Fruit fly (Drosophila melanogaster): ENCODE data around the gene yl.
A peak's percentile ranks its signal among the peaks of the same experiment; 100 is the strongest.

The yl gene

dm6 chrX:14209209-14209781 is 16.3 kb downstream of the yl start:
- TF ChIP-seq CG15710 (tag; optimal IDR thresholded peaks at IDR 0.05) (no peak), CG14655 (GFP tag; optimal IDR thresholded peaks at IDR 0.05) (peak; percentile 2)

- TF ChIP-seq Pif1B (GFP tag; optimal IDR thresholded peaks at IDR 0.05) (peak; percentile 49), Snoo (tag; optimal IDR thresholded peaks at IDR 0.05) (no peak), CG4496 (GFP tag; IDR thresholded peaks at IDR 0.05) (peak; percentile 30; the same call in 2 of the 3 replicates), EcR (GFP tag; optimal IDR thresholded peaks at IDR 0.05) (peak; percentile 32), CG17806 (tag; optimal IDR thresholded peaks at IDR 0.05) (no peak), CG15710 (tag; optimal IDR thresholded peaks at IDR 0.05) (peak; percentile 9), rn (GFP tag; IDR thresholded peaks at IDR 0.05) (no peak), CG14655 (GFP tag; optimal IDR thresholded peaks at IDR 0.05) (peak; percentile 65), CG34367 (tag; optimal IDR thresholded peaks at IDR 0.05) (peak; percentile 36), CG9948 (tag; optimal IDR thresholded peaks at IDR 0.05) (peak; percentile 48), CG10348 (GFP tag; IDR thresholded peaks at IDR 0.05) (no peak), Pif1A (GFP tag; optimal IDR thresholded peaks at IDR 0.05) (peak; percentile 45), D1 (tag; optimal IDR thresholded peaks at IDR 0.05) (no peak), CG8301 (tag; optimal IDR thresholded peaks at IDR 0.05) (peak; percentile 48), CG13204 (GFP tag; optimal IDR thresholded peaks at IDR 0.05) (no peak), Ets98B (GFP tag; IDR thresholded peaks at IDR 0.05) (no peak; the same call in 1 of the 2 replicates), gl (tag; optimal IDR thresholded peaks at IDR 0.05) (no peak), fd96Ca (GFP tag; IDR thresholded peaks at IDR 0.05) (no peak), CG32121 (GFP tag; IDR thresholded peaks at IDR 0.05) (no peak), CG8159 (tag; optimal IDR thresholded peaks at IDR 0.05) (peak; percentile 43), CG12605 (GFP tag; IDR thresholded peaks at IDR 0.05) (0 out of 2 replicates have a peak, but pooled peaks have one; percentile 32)
Measured at dm6 chrX:14211250-14211944, 18.4 kb downstream of the yl start.

- TF ChIP-seq CG13204 (GFP tag; optimal IDR thresholded peaks at IDR 0.05) (peak; percentile 21), CG12605 (GFP tag; IDR thresholded peaks at IDR 0.05) (0 out of 2 replicates have a peak, but pooled peaks have one; percentile 17), EcR (GFP tag; optimal IDR thresholded peaks at IDR 0.05) (peak; percentile 54), Ets98B (GFP tag; IDR thresholded peaks at IDR 0.05) (peak; percentile 9; the same call in 1 of the 2 replicates), Pif1B (GFP tag; optimal IDR thresholded peaks at IDR 0.05) (no peak), CG8159 (tag; optimal IDR thresholded peaks at IDR 0.05) (no peak)
Measured at dm6 chrX:14212147-14212792, 19.3 kb downstream of the yl start.

dm6 chrX:14213509-14214154 is 20.6 kb downstream of the yl start:
- TF ChIP-seq Pif1A (GFP tag; optimal IDR thresholded peaks at IDR 0.05) (peak; percentile 41), CG9948 (tag; optimal IDR thresholded peaks at IDR 0.05) (peak; percentile 10), CG14655 (GFP tag; optimal IDR thresholded peaks at IDR 0.05) (peak; percentile 60), Ets98B (GFP tag; IDR thresholded peaks at IDR 0.05) (peak; percentile 46), EcR (GFP tag; optimal IDR thresholded peaks at IDR 0.05) (no peak), CG4496 (GFP tag; IDR thresholded peaks at IDR 0.05) (peak; percentile 43; the same call in 1 of the 3 replicates), CG13204 (GFP tag; optimal IDR thresholded peaks at IDR 0.05) (no peak), CG17806 (tag; optimal IDR thresholded peaks at IDR 0.05) (peak; percentile 15), CG8159 (tag; optimal IDR thresholded peaks at IDR 0.05) (no peak), fd96Ca (GFP tag; IDR thresholded peaks at IDR 0.05) (peak; percentile 54; the same call in 1 of the 3 replicates), CG10348 (GFP tag; IDR thresholded peaks at IDR 0.05) (no peak), CG34367 (tag; optimal IDR thresholded peaks at IDR 0.05) (no peak), CG8301 (tag; optimal IDR thresholded peaks at IDR 0.05) (peak; percentile 44), D1 (tag; optimal IDR thresholded peaks at IDR 0.05) (no peak), CG12605 (GFP tag; IDR thresholded peaks at IDR 0.05) (0 out of 2 replicates have a peak, but pooled peaks have one; percentile 30), gl (tag; optimal IDR thresholded peaks at IDR 0.05) (no peak), Snoo (tag; optimal IDR thresholded peaks at IDR 0.05) (no peak), CG32121 (GFP tag; IDR thresholded peaks at IDR 0.05) (no peak), rn (GFP tag; IDR thresholded peaks at IDR 0.05) (no peak), Pif1B (GFP tag; optimal IDR thresholded peaks at IDR 0.05) (no peak), CG15710 (tag; optimal IDR thresholded peaks at IDR 0.05) (peak; percentile 17)

dm6 chrX:14214505-14215449 is 21.8 kb downstream of the yl start:
- TF ChIP-seq gl (tag; optimal IDR thresholded peaks at IDR 0.05) = peak; percentile 13
- peak; percentile 76 for TF ChIP-seq CG17806 (tag; optimal IDR thresholded peaks at IDR 0.05)
- peak; percentile 24 for TF ChIP-seq CG13204 (GFP tag; optimal IDR thresholded peaks at IDR 0.05)
- TF ChIP-seq CG9948 (tag; optimal IDR thresholded peaks at IDR 0.05) = peak; percentile 86
- TF ChIP-seq Snoo (tag; optimal IDR thresholded peaks at IDR 0.05) = peak; percentile 22
- TF ChIP-seq Ets98B (GFP tag; IDR thresholded peaks at IDR 0.05) = peak; percentile 74
- peak; percentile 83 for TF ChIP-seq CG32121 (GFP tag; IDR thresholded peaks at IDR 0.05)
- no peak for TF ChIP-seq D1 (tag; optimal IDR thresholded peaks at IDR 0.05)
- peak; percentile 48 for TF ChIP-seq Pif1A (GFP tag; optimal IDR thresholded peaks at IDR 0.05)
- TF ChIP-seq CG15710 (tag; optimal IDR thresholded peaks at IDR 0.05) = peak; percentile 68
- TF ChIP-seq CG8159 (tag; optimal IDR thresholded peaks at IDR 0.05) = peak; percentile 79
- peak; percentile 43; the same call in 1 of the 2 replicates for TF ChIP-seq rn (GFP tag; IDR thresholded peaks at IDR 0.05)
- peak; percentile 46 for TF ChIP-seq Pif1B (GFP tag; optimal IDR thresholded peaks at IDR 0.05)
- TF ChIP-seq CG10348 (GFP tag; IDR thresholded peaks at IDR 0.05) = peak; percentile 41; the same call in 1 of the 2 replicates
- peak; percentile 90 for TF ChIP-seq CG4496 (GFP tag; IDR thresholded peaks at IDR 0.05)
- TF ChIP-seq fd96Ca (GFP tag; IDR thresholded peaks at IDR 0.05) = peak; percentile 57
- peak; percentile 64 for TF ChIP-seq CG34367 (tag; optimal IDR thresholded peaks at IDR 0.05)
- TF ChIP-seq CG14655 (GFP tag; optimal IDR thresholded peaks at IDR 0.05) = peak; percentile 93
- peak; percentile 81 for TF ChIP-seq CG12605 (GFP tag; IDR thresholded peaks at IDR 0.05)
- peak; percentile 88 for TF ChIP-seq CG8301 (tag; optimal IDR thresholded peaks at IDR 0.05)
- TF ChIP-seq EcR (GFP tag; optimal IDR thresholded peaks at IDR 0.05) = peak; percentile 6
